Fruit fly (Drosophila melanogaster) whole organism, embryonic: ENCODE measurements around the gene Rab8.

Experiments used
- CG11093 ChIP-seq: fragments of 200-800 bp; sonication (Bioruptor generic); IDR thresholded peaks from 3 replicates; pipeline ENCODE4 v1.3.6; 2022; ENCODE audit warnings: missing biosample characterization, missing genetic modification characterization
- CG11504 ChIP-seq: fragments of 200-800 bp; sonication (Bioruptor generic); optimal IDR thresholded peaks from 3 replicates; lab custom pipeline; 2019; ENCODE audit warnings: missing biosample characterization, mild to moderate bottlenecking, missing genetic modification characterization, moderate library complexity
- CG12155 ChIP-seq: fragments of 200-800 bp; sonication (Bioruptor generic); optimal IDR thresholded peaks from 3 replicates; lab custom pipeline; 2016; ENCODE audit warnings: missing biosample characterization, missing genetic modification characterization
- CG13123 ChIP-seq: fragments of 200-800 bp; sonication (Bioruptor generic); optimal IDR thresholded peaks from 2 replicates; lab custom pipeline; 2016; ENCODE audit warnings: missing biosample characterization, missing genetic modification characterization
- CG15011 ChIP-seq: fragments of 200-800 bp; sonication (Bioruptor generic); optimal IDR thresholded peaks from 3 replicates; lab custom pipeline; 2018; ENCODE audit warnings: missing biosample characterization, mild to moderate bottlenecking, missing genetic modification characterization
- CG15514 ChIP-seq: fragments of 200-800 bp; sonication (Bioruptor generic); optimal IDR thresholded peaks from 3 replicates; lab custom pipeline; 2017; ENCODE audit warnings: missing biosample characterization, missing genetic modification characterization, mild to moderate bottlenecking, moderate library complexity, missing genetic modification reagents
- CG16813 ChIP-seq: fragments of 200-800 bp; sonication (Bioruptor generic); IDR thresholded peaks from 3 replicates; pipeline ENCODE4 v1.3.6; 2022; ENCODE audit warnings: missing biosample characterization, missing genetic modification characterization; ENCODE audit not compliant: partially characterized antibody
- CG16815 ChIP-seq: fragments of 200-800 bp; sonication (Bioruptor generic); optimal IDR thresholded peaks from 3 replicates; lab custom pipeline; 2017; ENCODE audit warnings: missing biosample characterization, mild to moderate bottlenecking, missing genetic modification characterization
- CG17328 ChIP-seq: fragments of 200-800 bp; sonication (Bioruptor generic); IDR thresholded peaks from 2 replicates; pipeline ENCODE4 v1.3.6; 2022; ENCODE audit warnings: missing biosample characterization, missing genetic modification characterization
- CG17359 ChIP-seq: fragments of 200-800 bp; sonication (Bioruptor generic); optimal IDR thresholded peaks from 3 replicates; lab custom pipeline; 2018; ENCODE audit warnings: missing biosample characterization, mild to moderate bottlenecking, missing genetic modification characterization, moderate library complexity
- CG17385 ChIP-seq: fragments of 200-800 bp; sonication (Bioruptor generic); optimal IDR thresholded peaks from 3 replicates; lab custom pipeline; 2018; ENCODE audit warnings: missing biosample characterization, mild to moderate bottlenecking, missing genetic modification characterization
- CG2712 ChIP-seq: fragments of 200-800 bp; optimal IDR thresholded peaks from 3 replicates; lab custom pipeline; 2019; ENCODE audit warnings: missing biosample characterization, mild to moderate bottlenecking, missing genetic modification characterization, moderate library complexity
- CG30020 ChIP-seq: fragments of 200-800 bp; optimal IDR thresholded peaks from 2 replicates; lab custom pipeline; 2019; ENCODE audit warnings: missing biosample characterization, mild to moderate bottlenecking, missing genetic modification characterization, moderate library complexity
- CG31441 ChIP-seq: fragments of 200-800 bp; sonication (Bioruptor generic); IDR thresholded peaks from 2 replicates; pipeline ENCODE4 v1.3.6; 2022; ENCODE audit warnings: missing biosample characterization, missing genetic modification characterization
- CG32767 ChIP-seq: fragments of 200-800 bp; sonication (Bioruptor generic); IDR thresholded peaks from 2 replicates; pipeline ENCODE4 v1.3.6; 2022; ENCODE audit warnings: missing biosample characterization, missing genetic modification characterization
- CG3281 ChIP-seq: fragments of 200-800 bp; sonication (Bioruptor generic); optimal IDR thresholded peaks from 3 replicates; lab custom pipeline; 2017; ENCODE audit warnings: missing biosample characterization, mild to moderate bottlenecking, missing genetic modification characterization
- CG3726 ChIP-seq: fragments of 200-800 bp; sonication (Bioruptor generic); IDR thresholded peaks from 3 replicates; pipeline ENCODE4, ENCODE4 v1.3.6; 2022; ENCODE audit warnings: missing biosample characterization, missing genetic modification characterization
- CG4282 ChIP-seq: fragments of 200-800 bp; sonication (Bioruptor generic); optimal IDR thresholded peaks from 2 replicates; lab custom pipeline; 2016; ENCODE audit warnings: missing biosample characterization, missing genetic modification characterization
- CG7786 ChIP-seq: fragments of 200-800 bp; sonication (Bioruptor generic); optimal IDR thresholded peaks from 2 replicates; lab custom pipeline; 2016; ENCODE audit warnings: missing biosample characterization, missing genetic modification characterization
- CG7839 ChIP-seq: fragments of 200-800 bp; sonication (Bioruptor generic); optimal IDR thresholded peaks from 3 replicates; lab custom pipeline; 2018; ENCODE audit warnings: missing biosample characterization, mild to moderate bottlenecking, missing genetic modification characterization, moderate library complexity
- CG7963 ChIP-seq: fragments of 200-800 bp; sonication (Bioruptor generic); IDR thresholded peaks from 3 replicates; pipeline ENCODE4 v1.3.6; 2022; ENCODE audit warnings: missing biosample characterization, missing genetic modification characterization; ENCODE audit not compliant: partially characterized antibody
- CG8765 ChIP-seq: fragments of 200-800 bp; sonication (Bioruptor generic); IDR thresholded peaks from 2 replicates; pipeline ENCODE4 v1.3.6; 2022; ENCODE audit warnings: missing biosample characterization, missing genetic modification characterization
- Dip3 ChIP-seq: fragments of 200-800 bp; sonication (Bioruptor generic); optimal IDR thresholded peaks from 3 replicates; lab custom pipeline; 2016; ENCODE audit warnings: missing biosample characterization, missing genetic modification characterization
- Dref ChIP-seq: fragments of 200-800 bp; sonication (Bioruptor generic); IDR thresholded peaks from 2 replicates; pipeline ENCODE4 v1.3.6; 2022; ENCODE audit warnings: missing biosample characterization, missing genetic modification characterization
- Drgx ChIP-seq: fragments of 200-800 bp; sonication (Bioruptor generic); IDR thresholded peaks from 2 replicates; pipeline ENCODE4 v1.3.6; 2022; ENCODE audit warnings: missing biosample characterization, missing genetic modification characterization
- GATAe ChIP-seq: fragments of 200-800 bp; sonication (Bioruptor generic); conservative IDR thresholded peaks from 2 replicates; pipeline ENCODE4 v1.3.6; 2022; ENCODE audit warnings: missing biosample characterization, missing genetic modification characterization
- Gsc ChIP-seq: fragments of 200-800 bp; sonication (Bioruptor generic); IDR thresholded peaks from 2 replicates; pipeline ENCODE4 v1.3.6; 2022; ENCODE audit warnings: missing biosample characterization, missing genetic modification characterization
- H15 ChIP-seq: fragments of 200-800 bp; sonication (Bioruptor generic); IDR thresholded peaks from 3 replicates; pipeline ENCODE4 v1.3.6; 2022; ENCODE audit warnings: missing biosample characterization, missing genetic modification characterization
- Jarid2 ChIP-seq: fragments of 200-800 bp; sonication (Bioruptor generic); optimal IDR thresholded peaks from 3 replicates; lab custom pipeline; 2017; ENCODE audit warnings: mild to moderate bottlenecking, missing biosample characterization, missing genetic modification reagents, missing genetic modification characterization
- Mes4 ChIP-seq: fragments of 200-800 bp; sonication (Bioruptor generic); optimal IDR thresholded peaks from 2 replicates; lab custom pipeline; 2016; ENCODE audit warnings: missing biosample characterization, missing genetic modification characterization
- Nf-YC ChIP-seq: fragments of 200-800 bp; optimal IDR thresholded peaks from 3 replicates; lab custom pipeline; 2019; ENCODE audit warnings: missing biosample characterization, mild to moderate bottlenecking, missing genetic modification characterization, moderate library complexity
- Optix ChIP-seq: fragments of 200-800 bp; sonication (Bioruptor generic); IDR thresholded peaks from 3 replicates; pipeline ENCODE4 v1.3.6; 2022; ENCODE audit warnings: missing biosample characterization, missing genetic modification characterization
- Poxn ChIP-seq: fragments of 200-800 bp; sonication (Bioruptor generic); IDR thresholded peaks from 2 replicates; pipeline ENCODE4 v1.3.6; 2022; ENCODE audit warnings: missing biosample characterization, missing genetic modification characterization
- cwo ChIP-seq: fragments of 200-800 bp; sonication (Bioruptor generic); optimal IDR thresholded peaks from 3 replicates; lab custom pipeline; 2017; ENCODE audit warnings: missing biosample characterization, missing genetic modification characterization, mild to moderate bottlenecking, moderate library complexity, missing genetic modification reagents
- dmrt99B ChIP-seq: fragments of 200-800 bp; sonication (Bioruptor generic); optimal IDR thresholded peaks from 2 replicates; lab custom pipeline; 2018; ENCODE audit warnings: missing biosample characterization, mild to moderate bottlenecking, missing genetic modification characterization, moderate library complexity
- dysf ChIP-seq: fragments of 200-800 bp; sonication (Bioruptor generic); IDR thresholded peaks from 3 replicates; pipeline ENCODE4 v1.3.6; 2022; ENCODE audit warnings: missing biosample characterization, missing genetic modification characterization
- fru ChIP-seq: fragments of >200 bp; optimal IDR thresholded peaks from 2 replicates; lab custom pipeline; 2017
- grau ChIP-seq: fragments of 200-800 bp; optimal IDR thresholded peaks from 3 replicates; lab custom pipeline; 2019; ENCODE audit warnings: missing biosample characterization, mild to moderate bottlenecking, missing genetic modification characterization, moderate library complexity
- gt ChIP-seq: fragments of 200-800 bp; sonication (Bioruptor generic); IDR thresholded peaks from 2 replicates; pipeline ENCODE4 v1.3.6; 2022; ENCODE audit warnings: missing biosample characterization, missing genetic modification characterization
- lab ChIP-seq: fragments of 200-800 bp; sonication (Bioruptor generic); optimal IDR thresholded peaks from 3 replicates; lab custom pipeline; 2017; ENCODE audit warnings: missing biosample characterization, missing genetic modification characterization, mild to moderate bottlenecking, moderate library complexity, missing genetic modification reagents
- lola ChIP-seq, 3 experiments: fragments of >200 bp in 2 of 3; fragments of 200-800 bp in 1 of 3; sonication (Bioruptor generic) in 1 of 3; optimal IDR thresholded peaks; 2 replicates each; lab custom pipeline; 2017 to 2019; ENCODE audit warnings: missing biosample characterization in 3 of 3, missing genetic modification characterization in 3 of 3, mild to moderate bottlenecking in 1 of 3, moderate library complexity in 1 of 3
- mam ChIP-seq: fragments of 200-800 bp; sonication (Bioruptor generic); optimal IDR thresholded peaks from 3 replicates; lab custom pipeline; 2016; ENCODE audit warnings: missing biosample characterization, missing genetic modification characterization
- nerfin-2 ChIP-seq: fragments of 200-800 bp; sonication (Bioruptor generic); IDR thresholded peaks from 2 replicates; pipeline ENCODE4 v1.3.6; 2022; ENCODE audit warnings: missing biosample characterization, missing genetic modification characterization; ENCODE audit not compliant: partially characterized antibody
- pfk ChIP-seq: fragments of 200-800 bp; sonication (Bioruptor generic); optimal IDR thresholded peaks from 2 replicates; lab custom pipeline; 2018; ENCODE audit warnings: missing biosample characterization, mild to moderate bottlenecking, missing genetic modification characterization, moderate library complexity
- seq ChIP-seq: fragments of 200-800 bp; sonication (Bioruptor generic); IDR thresholded peaks from 2 replicates; pipeline ENCODE4 v1.3.6; 2022; ENCODE audit warnings: missing biosample characterization, missing genetic modification characterization
- sr ChIP-seq: fragments of 200-800 bp; sonication (Bioruptor generic); IDR thresholded peaks from 3 replicates; pipeline ENCODE4 v1.3.6; 2022; ENCODE audit warnings: missing biosample characterization, missing genetic modification characterization
- stwl ChIP-seq: fragments of 200-800 bp; sonication (Bioruptor generic); optimal IDR thresholded peaks from 3 replicates; lab custom pipeline; 2018; ENCODE audit warnings: missing biosample characterization, mild to moderate bottlenecking, missing genetic modification characterization, moderate library complexity
- trem ChIP-seq: fragments of 200-800 bp; optimal IDR thresholded peaks from 3 replicates; lab custom pipeline; 2019; ENCODE audit warnings: missing biosample characterization, mild to moderate bottlenecking, missing genetic modification characterization, moderate library complexity
- usp ChIP-seq: fragments of >200 bp; optimal IDR thresholded peaks from 2 replicates; lab custom pipeline; 2017; ENCODE audit warnings: missing biosample characterization, missing genetic modification characterization

Rab8 gene

dm6 chr3L:19872465-19872883, 1.6 kb upstream of the Rab8 start (continued):
- 0 out of 2 replicates have a peak, but pooled peaks have one; percentile 25 for TF ChIP-seq Dref (GFP tag; lab: Robert Waterston, UW)
- TF ChIP-seq fru = no peak
- TF ChIP-seq Nf-YC (tag; lab: Kevin White, UChicago) = no peak
- no peak for TF ChIP-seq mam (GFP tag; lab: Kevin White, UChicago)
- TF ChIP-seq nerfin-2 = no peak
- no peak for TF ChIP-seq CG4282 (GFP tag; lab: Kevin White, UChicago)
- TF ChIP-seq CG17385 = no peak
- TF ChIP-seq Mes4 (GFP tag; lab: Kevin White, UChicago) = no peak
- no peak for TF ChIP-seq CG16815 (GFP tag; lab: Kevin White, UChicago)
- TF ChIP-seq trem (tag; lab: Kevin White, UChicago) = no peak
- TF ChIP-seq CG13123 (GFP tag; lab: Kevin White, UChicago) = no peak
- no peak for TF ChIP-seq CG3281 (GFP tag; lab: Kevin White, UChicago)
- TF ChIP-seq GATAe (GFP tag; lab: Robert Waterston, UW) = peak; percentile 58
- no peak for TF ChIP-seq CG12155 (GFP tag; lab: Kevin White, UChicago)
- no peak for TF ChIP-seq grau (tag; lab: Kevin White, UChicago)
- TF ChIP-seq lola (GFP tag; optimal IDR thresholded peaks at IDR 0.05; lab: Kevin White, UChicago) = no peak
- no peak for TF ChIP-seq Gsc (GFP tag; lab: Robert Waterston, UW)
- TF ChIP-seq CG15514 = no peak
- TF ChIP-seq dmrt99B (tag; lab: Kevin White, UChicago) = no peak
- no peak for TF ChIP-seq CG15011 (GFP tag; lab: Kevin White, UChicago)
- TF ChIP-seq dysf (GFP tag; lab: Robert Waterston, UW) = no peak
- no peak for TF ChIP-seq CG11093 (GFP tag; lab: Robert Waterston, UW)
- 0 out of 2 replicates have a peak, but pooled peaks have one; percentile 34 for TF ChIP-seq Drgx (GFP tag; lab: Robert Waterston, UW)
- TF ChIP-seq gt (GFP tag; lab: Robert Waterston, UW) = no peak
- no peak for TF ChIP-seq CG17328 (GFP tag; lab: Robert Waterston, UW)
- no peak for TF ChIP-seq CG7839 (tag; lab: Kevin White, UChicago)
- no peak for TF ChIP-seq sr (GFP tag; lab: Robert Waterston, UW)
- no peak for TF ChIP-seq usp (GFP tag; lab: Kevin White, UChicago)
- TF ChIP-seq CG3726 = no peak
- TF ChIP-seq CG7786 (GFP tag; lab: Kevin White, UChicago) = no peak
- TF ChIP-seq CG31441 (GFP tag; lab: Robert Waterston, UW) = no peak
- TF ChIP-seq pfk = no peak
- no peak for TF ChIP-seq CG32767 (GFP tag; lab: Robert Waterston, UW)
- TF ChIP-seq CG2712 = no peak
- TF ChIP-seq CG11504 (tag; lab: Kevin White, UChicago) = no peak
- no peak for TF ChIP-seq Jarid2
- TF ChIP-seq H15 (GFP tag; lab: Robert Waterston, UW) = no peak
- TF ChIP-seq lab (GFP tag; lab: Kevin White, UChicago) = no peak
- TF ChIP-seq CG8765 (GFP tag; lab: Robert Waterston, UW) = no peak
- no peak for TF ChIP-seq CG30020 (tag; lab: Kevin White, UChicago)
- TF ChIP-seq CG7963 (GFP tag; lab: Robert Waterston, UW) = no peak
- peak; percentile 34; the same call in 1 of the 3 replicates for TF ChIP-seq Optix (GFP tag; lab: Robert Waterston, UW)
- no peak for TF ChIP-seq CG16813 (GFP tag; lab: Robert Waterston, UW)
- TF ChIP-seq stwl (tag; lab: Kevin White, UChicago) = no peak
- TF ChIP-seq seq (GFP tag; lab: Robert Waterston, UW) = 0 out of 2 replicates have a peak, but pooled peaks have one; percentile 22
- peak; percentile 17 for TF ChIP-seq cwo
- no peak for TF ChIP-seq Dip3
- TF ChIP-seq Poxn (GFP tag; lab: Robert Waterston, UW) = no peak
- TF ChIP-seq CG17359 = no peak
